Fruit fly (Drosophila melanogaster) whole organism, embryonic: ENCODE data around the gene Obp99b.

Experiments used
- Asciz ChIP-seq: fragments of 200-800 bp; sonication (Bioruptor generic); optimal IDR thresholded peaks from 2 replicates; lab custom pipeline; 2017; ENCODE audit warnings: missing biosample characterization, mild to moderate bottlenecking, missing genetic modification characterization, missing genetic modification reagents
- CG10654 ChIP-seq: fragments of 200-800 bp; sonication (Bioruptor generic); optimal IDR thresholded peaks from 2 replicates; lab custom pipeline; 2016; ENCODE audit warnings: missing biosample characterization, missing genetic modification characterization
- CG11093 ChIP-seq: fragments of 200-800 bp; sonication (Bioruptor generic); IDR thresholded peaks from 3 replicates; pipeline ENCODE4 v1.3.6; 2022; ENCODE audit warnings: missing biosample characterization, missing genetic modification characterization
- CG11247 ChIP-seq: fragments of 200-800 bp; sonication (Bioruptor generic); IDR thresholded peaks from 2 replicates; pipeline ENCODE4 v1.3.6; 2022; ENCODE audit warnings: missing biosample characterization, missing genetic modification characterization
- CG11456 ChIP-seq: fragments of 200-800 bp; sonication (Bioruptor generic); IDR thresholded peaks from 3 replicates; pipeline ENCODE4 v1.3.6; 2022; ENCODE audit warnings: missing biosample characterization, missing genetic modification characterization
- CG11504 ChIP-seq: fragments of 200-800 bp; sonication (Bioruptor generic); optimal IDR thresholded peaks from 3 replicates; lab custom pipeline; 2019; ENCODE audit warnings: missing biosample characterization, mild to moderate bottlenecking, missing genetic modification characterization, moderate library complexity
- CG11696 ChIP-seq: fragments of 200-800 bp; sonication (Bioruptor generic); IDR thresholded peaks from 2 replicates; pipeline ENCODE4 v1.3.6; 2022; ENCODE audit warnings: missing biosample characterization, missing genetic modification characterization
- CG11723 ChIP-seq: fragments of 200-800 bp; sonication (Bioruptor generic); optimal IDR thresholded peaks from 2 replicates; lab custom pipeline; 2017; ENCODE audit warnings: missing biosample characterization, mild to moderate bottlenecking, missing genetic modification characterization
- CG13624 ChIP-seq: fragments of 200-800 bp; sonication (Bioruptor generic); optimal IDR thresholded peaks from 2 replicates; lab custom pipeline; 2016; ENCODE audit warnings: missing biosample characterization, missing genetic modification characterization
- CG16779 ChIP-seq: fragments of 200-800 bp; sonication (Bioruptor generic); IDR thresholded peaks from 2 replicates; pipeline ENCODE4 v1.3.6; 2022; ENCODE audit warnings: missing biosample characterization, missing genetic modification characterization
- CG16813 ChIP-seq: fragments of 200-800 bp; sonication (Bioruptor generic); IDR thresholded peaks from 3 replicates; pipeline ENCODE4 v1.3.6; 2022; ENCODE audit warnings: missing biosample characterization, missing genetic modification characterization; ENCODE audit not compliant: partially characterized antibody
- CG17186 ChIP-seq: fragments of 200-800 bp; sonication (Bioruptor generic); optimal IDR thresholded peaks from 3 replicates; lab custom pipeline; 2017; ENCODE audit warnings: missing biosample characterization, missing genetic modification reagents, missing genetic modification characterization
- CG18619 ChIP-seq: fragments of 200-800 bp; sonication (Bioruptor generic); optimal IDR thresholded peaks from 3 replicates; lab custom pipeline; 2017; ENCODE audit warnings: missing biosample characterization, mild to moderate bottlenecking, missing genetic modification characterization
- CG2129 ChIP-seq: fragments of 200-800 bp; sonication (Bioruptor generic); IDR thresholded peaks from 2 replicates; pipeline ENCODE4 v1.3.6; 2022; ENCODE audit warnings: missing biosample characterization, missing genetic modification characterization; ENCODE audit not compliant: partially characterized antibody
- CG34376 ChIP-seq: fragments of 200-800 bp; sonication (Bioruptor generic); optimal IDR thresholded peaks from 2 replicates; lab custom pipeline; 2018; ENCODE audit warnings: missing biosample characterization, mild to moderate bottlenecking, missing genetic modification characterization
- CG4820 ChIP-seq: fragments of 200-800 bp; sonication (Bioruptor generic); optimal IDR thresholded peaks from 3 replicates; lab custom pipeline; 2016; ENCODE audit warnings: missing biosample characterization, missing genetic modification characterization
- CG6689 ChIP-seq: fragments of 200-800 bp; sonication (Bioruptor generic); IDR thresholded peaks from 2 replicates; pipeline ENCODE4 v1.3.6; 2022; ENCODE audit warnings: missing biosample characterization, missing genetic modification characterization
- CG7786 ChIP-seq: fragments of 200-800 bp; sonication (Bioruptor generic); optimal IDR thresholded peaks from 2 replicates; lab custom pipeline; 2016; ENCODE audit warnings: missing biosample characterization, missing genetic modification characterization
- CG8290 ChIP-seq, 3 experiments: fragments of 200-800 bp; sonication (Bioruptor generic); optimal IDR thresholded peaks; 2 replicates each; lab custom pipeline; 2016 to 2019; ENCODE audit warnings: missing biosample characterization in 3 of 3, missing genetic modification characterization in 3 of 3, mild to moderate bottlenecking in 2 of 3, moderate library complexity in 1 of 3
- CG8765 ChIP-seq: fragments of 200-800 bp; sonication (Bioruptor generic); IDR thresholded peaks from 2 replicates; pipeline ENCODE4 v1.3.6; 2022; ENCODE audit warnings: missing biosample characterization, missing genetic modification characterization
- CG9727 ChIP-seq: fragments of 200-800 bp; sonication (Bioruptor generic); optimal IDR thresholded peaks from 3 replicates; lab custom pipeline; 2017; ENCODE audit warnings: missing biosample characterization, mild to moderate bottlenecking, missing genetic modification characterization
- CG9797 ChIP-seq: fragments of 200-800 bp; sonication (Bioruptor generic); optimal IDR thresholded peaks from 3 replicates; lab custom pipeline; 2018; ENCODE audit warnings: missing biosample characterization, mild to moderate bottlenecking, missing genetic modification characterization
- Dll ChIP-seq: fragments of 200-800 bp; sonication (Bioruptor generic); IDR thresholded peaks from 4 replicates; pipeline ENCODE4 v1.3.6; 2022; ENCODE audit warnings: missing biosample characterization, missing genetic modification characterization; ENCODE audit not compliant: partially characterized antibody
- ERR ChIP-seq: fragments of 200-800 bp; sonication (Bioruptor generic); optimal IDR thresholded peaks from 2 replicates; lab custom pipeline; 2016; ENCODE audit warnings: missing biosample characterization, missing genetic modification characterization
- Fer2 ChIP-seq: fragments of 200-800 bp; sonication (Bioruptor generic); optimal IDR thresholded peaks from 2 replicates; lab custom pipeline; 2018; ENCODE audit warnings: missing biosample characterization, mild to moderate bottlenecking, missing genetic modification characterization, moderate library complexity
- Gsc ChIP-seq: fragments of 200-800 bp; sonication (Bioruptor generic); IDR thresholded peaks from 2 replicates; pipeline ENCODE4 v1.3.6; 2022; ENCODE audit warnings: missing biosample characterization, missing genetic modification characterization
- HLHmδ ChIP-seq: fragments of 200-800 bp; sonication (Bioruptor generic); optimal IDR thresholded peaks from 2 replicates; lab custom pipeline; 2018; ENCODE audit warnings: missing biosample characterization, mild to moderate bottlenecking, missing genetic modification characterization, moderate library complexity
- Lhr ChIP-seq: fragments of 200-800 bp; sonication (Bioruptor generic); optimal IDR thresholded peaks from 3 replicates; lab custom pipeline; 2017; ENCODE audit warnings: mild to moderate bottlenecking, missing biosample characterization, missing genetic modification reagents, missing genetic modification characterization
- MBD-R2 ChIP-seq: fragments of 200-800 bp; sonication (Bioruptor generic); IDR thresholded peaks from 2 replicates; pipeline ENCODE4 v1.3.6; 2022; ENCODE audit warnings: missing biosample characterization, missing genetic modification characterization
- MESR4 ChIP-seq: fragments of 200-800 bp; sonication (Bioruptor generic); optimal IDR thresholded peaks from 2 replicates; lab custom pipeline; 2018; ENCODE audit warnings: missing biosample characterization, mild to moderate bottlenecking, missing genetic modification characterization, moderate library complexity
- Nf-YB ChIP-seq: fragments of 200-800 bp; sonication (Bioruptor generic); optimal IDR thresholded peaks from 3 replicates; lab custom pipeline; 2019; ENCODE audit warnings: missing biosample characterization, mild to moderate bottlenecking, missing genetic modification characterization, moderate library complexity
- Usf ChIP-seq: fragments of 200-800 bp; sonication (Bioruptor generic); optimal IDR thresholded peaks from 2 replicates; lab custom pipeline; 2017; ENCODE audit warnings: missing genotype, missing biosample characterization, missing genetic modification characterization
- bsh ChIP-seq, 2 experiments: fragments of 200-800 bp; sonication (Bioruptor generic); optimal IDR thresholded peaks; 2 replicates each; lab custom pipeline; 2017 to 2018; ENCODE audit warnings: mild to moderate bottlenecking in 2 of 2, missing biosample characterization in 2 of 2, missing genetic modification characterization in 2 of 2, moderate library complexity in 1 of 2
- chn ChIP-seq: fragments of 200-800 bp; sonication (Bioruptor generic); optimal IDR thresholded peaks from 2 replicates; lab custom pipeline; 2016; ENCODE audit warnings: missing biosample characterization, missing genetic modification characterization
- corto ChIP-seq: fragments of 200-800 bp; sonication (Bioruptor generic); optimal IDR thresholded peaks from 2 replicates; lab custom pipeline; 2016; ENCODE audit warnings: missing biosample characterization, mild to moderate bottlenecking, missing genetic modification characterization, moderate library complexity
- croc ChIP-seq: fragments of 200-800 bp; sonication (Bioruptor generic); conservative IDR thresholded peaks from 3 replicates; pipeline ENCODE4 v1.3.6; 2022; ENCODE audit warnings: missing biosample characterization, missing genetic modification characterization
- ems ChIP-seq: fragments of 200-800 bp; sonication (Bioruptor generic); optimal IDR thresholded peaks from 3 replicates; lab custom pipeline; 2016; ENCODE audit warnings: missing biosample characterization, missing genetic modification characterization
- fd102C ChIP-seq: fragments of 200-800 bp; sonication (Bioruptor generic); optimal IDR thresholded peaks from 2 replicates; lab custom pipeline; 2018; ENCODE audit warnings: missing biosample characterization, mild to moderate bottlenecking, missing genetic modification characterization, moderate library complexity
- fu2 ChIP-seq: fragments of 200-800 bp; sonication (Bioruptor generic); optimal IDR thresholded peaks from 2 replicates; lab custom pipeline; 2016; ENCODE audit warnings: missing biosample characterization, missing genetic modification characterization
- h ChIP-seq: fragments of >200 bp; optimal IDR thresholded peaks from 2 replicates; lab custom pipeline; 2017
- klu ChIP-seq: fragments of 200-800 bp; sonication (Bioruptor generic); IDR thresholded peaks from 2 replicates; pipeline ENCODE4 v1.3.6; 2022; ENCODE audit warnings: missing biosample characterization, missing genetic modification characterization
- lab ChIP-seq: fragments of 200-800 bp; sonication (Bioruptor generic); optimal IDR thresholded peaks from 3 replicates; lab custom pipeline; 2017; ENCODE audit warnings: missing biosample characterization, missing genetic modification characterization, mild to moderate bottlenecking, moderate library complexity, missing genetic modification reagents
- nmo ChIP-seq: fragments of 200-800 bp; sonication (Bioruptor generic); optimal IDR thresholded peaks from 2 replicates; lab custom pipeline; 2018; ENCODE audit warnings: missing biosample characterization, mild to moderate bottlenecking, missing genetic modification characterization, moderate library complexity
- prd ChIP-seq, 3 experiments: fragments of >200 bp in 2 of 3; fragments of 200-800 bp in 1 of 3; sonication (Bioruptor generic) in 1 of 3; optimal IDR thresholded peaks in 2 of 3; IDR thresholded peaks in 1 of 3; 2 replicates in 2 of 3; 3 replicates in 1 of 3; pipeline versions ENCODE4 v1.3.6 to Lab custom; 2017 to 2022; ENCODE audit warnings: missing biosample characterization in 1 of 3, missing genetic modification characterization in 1 of 3
- pzg ChIP-seq: fragments of 200-800 bp; sonication (Bioruptor generic); optimal IDR thresholded peaks from 3 replicates; lab custom pipeline; 2018; ENCODE audit warnings: missing biosample characterization, mild to moderate bottlenecking, missing genetic modification characterization, moderate library complexity
- repo ChIP-seq: fragments of 200-800 bp; sonication (Bioruptor generic); optimal IDR thresholded peaks from 2 replicates; lab custom pipeline; 2016; ENCODE audit warnings: missing biosample characterization, missing genetic modification characterization
- ro ChIP-seq: fragments of 200-800 bp; sonication (Bioruptor generic); IDR thresholded peaks from 2 replicates; pipeline ENCODE4 v1.3.6; 2022; ENCODE audit warnings: missing biosample characterization, missing genetic modification characterization
- shn ChIP-seq: fragments of 200-800 bp; sonication (Bioruptor generic); optimal IDR thresholded peaks from 3 replicates; lab custom pipeline; 2016; ENCODE audit warnings: missing biosample characterization, missing genetic modification characterization
- ssp ChIP-seq: fragments of 200-800 bp; sonication (Bioruptor generic); IDR thresholded peaks from 2 replicates; pipeline ENCODE4 v1.3.6; 2022; ENCODE audit warnings: missing biosample characterization, missing genetic modification characterization
- yki ChIP-seq: fragments of >200 bp; optimal IDR thresholded peaks from 3 replicates; lab custom pipeline; 2018

Obp99b gene

DNA sequence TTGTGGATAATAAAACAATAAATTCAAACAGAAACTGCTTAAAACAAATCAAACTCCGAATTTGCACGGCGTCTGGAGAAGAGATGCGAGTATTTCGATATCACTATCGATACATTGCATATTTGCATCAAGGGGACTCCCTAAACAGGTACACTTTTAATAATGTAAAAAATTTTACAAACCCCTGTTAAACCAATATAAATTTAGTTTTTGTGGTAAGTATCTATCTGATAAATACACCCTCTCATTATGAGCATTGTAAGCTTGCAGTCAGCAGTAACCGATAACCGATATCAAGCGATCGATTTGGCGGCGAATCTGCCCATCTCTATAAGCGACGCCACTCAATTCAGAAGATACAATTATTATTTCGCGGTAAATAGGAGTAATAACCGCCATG is 41.4 kb downstream of the Obp99b start, which contains the start of the genes Bub3 and Cap-D2 (continued):
- no peak for TF ChIP-seq prd (optimal IDR thresholded peaks at IDR 0.05; lab: Kevin White, UChicago)
- peak; percentile 77 for TF ChIP-seq prd (GFP tag; IDR thresholded peaks at IDR 0.05; lab: Robert Waterston, UW)
- TF ChIP-seq repo (GFP tag; lab: Kevin White, UChicago): peak; percentile 73
- TF ChIP-seq Gsc (GFP tag; lab: Robert Waterston, UW): no peak
- peak; percentile 58 for TF ChIP-seq CG7786 (GFP tag; lab: Kevin White, UChicago)
- TF ChIP-seq corto: no peak
- no peak for TF ChIP-seq CG11504
- peak; percentile 94 for TF ChIP-seq MBD-R2 (GFP tag; lab: Robert Waterston, UW)
- no peak for TF ChIP-seq h (lab: Kevin White, UChicago)
- TF ChIP-seq CG8290 (GFP tag; optimal IDR thresholded peaks at IDR 0.05; lab: Kevin White, UChicago): peak; percentile 88
- peak in 1 of 2 experiments; percentile 27 for TF ChIP-seq CG8290 (tag; optimal IDR thresholded peaks at IDR 0.05; lab: Kevin White, UChicago)
- peak; percentile 6 for TF ChIP-seq CG34376 (GFP tag; lab: Kevin White, UChicago)
- TF ChIP-seq CG11696 (GFP tag; lab: Robert Waterston, UW): no peak
- peak; percentile 44 for TF ChIP-seq CG18619
- TF ChIP-seq Dll (GFP tag; lab: Robert Waterston, UW): peak; percentile 96
- TF ChIP-seq ro (GFP tag; lab: Robert Waterston, UW): no peak
- peak; percentile 84 for TF ChIP-seq chn (GFP tag; lab: Kevin White, UChicago)
- peak; percentile 59 for TF ChIP-seq Lhr (GFP tag; lab: Kevin White, UChicago)
- TF ChIP-seq croc: no peak
- TF ChIP-seq CG11093 (GFP tag; lab: Robert Waterston, UW): peak; percentile 19; the same call in 1 of the 3 replicates
- no peak for TF ChIP-seq Asciz (GFP tag; lab: Kevin White, UChicago)
- peak; percentile 69 for TF ChIP-seq CG9727 (GFP tag; lab: Kevin White, UChicago)
- TF ChIP-seq ems (GFP tag; lab: Kevin White, UChicago): peak; percentile 79
- TF ChIP-seq CG16813 (GFP tag; lab: Robert Waterston, UW): peak; percentile 84
- TF ChIP-seq CG11723: peak; percentile 16
- TF ChIP-seq lab: peak; percentile 73
- peak; percentile 82 for TF ChIP-seq CG13624 (GFP tag; lab: Kevin White, UChicago)
- no peak; the same call in 1 of the 2 replicates for TF ChIP-seq klu
- no peak for TF ChIP-seq Usf (GFP tag; lab: Kevin White, UChicago)
- no peak for TF ChIP-seq fd102C (GFP tag; lab: Kevin White, UChicago)
- TF ChIP-seq Nf-YB (GFP tag; lab: Kevin White, UChicago): peak; percentile 41
- 0 out of 2 replicates have a peak, but pooled peaks have one; percentile 25 for TF ChIP-seq ssp (GFP tag; lab: Robert Waterston, UW)
- TF ChIP-seq MESR4 (GFP tag; lab: Kevin White, UChicago): peak; percentile 42
- peak; percentile 61 for TF ChIP-seq CG6689
- no peak for TF ChIP-seq HLHmδ (GFP tag; lab: Kevin White, UChicago)
- TF ChIP-seq yki (lab: Kevin White, UChicago): no peak
- TF ChIP-seq bsh (GFP tag; optimal IDR thresholded peaks at IDR 0.05; lab: Kevin White, UChicago): peak in 1 of 2 experiments; percentile 75
- TF ChIP-seq Fer2 (tag; lab: Kevin White, UChicago): peak; percentile 23
- TF ChIP-seq CG8765 (GFP tag; lab: Robert Waterston, UW): peak; percentile 43; the same call in 1 of the 2 replicates
- peak; percentile 53 for TF ChIP-seq pzg (GFP tag; lab: Kevin White, UChicago)
- TF ChIP-seq CG2129: peak; percentile 78
- TF ChIP-seq ERR (GFP tag; lab: Kevin White, UChicago): peak; percentile 41
- TF ChIP-seq CG11456: 0 out of 3 replicates have a peak, but pooled peaks have one; percentile 13
- peak; percentile 68 for TF ChIP-seq fu2 (GFP tag; lab: Kevin White, UChicago)
- TF ChIP-seq CG4820: peak; percentile 77
- TF ChIP-seq nmo (GFP tag; lab: Kevin White, UChicago): peak; percentile 75
- TF ChIP-seq CG16779: no peak
- peak; percentile 70 for TF ChIP-seq shn (GFP tag; lab: Kevin White, UChicago)
- TF ChIP-seq CG9797 (GFP tag; lab: Kevin White, UChicago): peak; percentile 2
- TF ChIP-seq CG11247 (GFP tag; lab: Robert Waterston, UW): 0 out of 2 replicates have a peak, but pooled peaks have one; percentile 21
- TF ChIP-seq CG17186: peak; percentile 16
- peak; percentile 73 for TF ChIP-seq CG10654
